Fruit fly (Drosophila melanogaster): ENCODE measurements around the gene CG11076.

DNA sequence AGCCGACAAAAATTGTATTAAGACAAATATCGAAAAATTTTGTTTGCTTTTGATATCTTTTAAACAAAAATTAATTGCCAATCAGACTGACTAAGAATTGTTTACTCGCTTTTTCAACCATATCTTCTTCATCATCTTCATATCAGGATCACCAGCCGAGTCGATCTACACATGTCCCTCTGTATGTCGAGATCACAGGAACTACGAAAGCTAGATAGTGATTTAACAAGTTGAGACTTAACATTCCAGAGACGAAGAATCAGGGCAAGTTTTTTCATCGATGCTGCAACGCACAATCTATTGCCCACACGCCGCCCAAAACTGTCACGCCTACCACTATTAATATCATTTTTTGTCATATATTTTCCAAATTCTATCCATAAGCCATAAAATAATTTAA is 420 bp downstream of the CG11076 start, which contains the start of gene ATPsynbeta:
- TF ChIP-seq grau (tag; optimal IDR thresholded peaks at IDR 0.05) (no peak), CG16779 (GFP tag; IDR thresholded peaks at IDR 0.05) (no peak), ATbp (GFP tag; optimal IDR thresholded peaks at IDR 0.05) (no peak), Hand (GFP tag; optimal IDR thresholded peaks at IDR 0.05) (no peak), CG6765 (GFP tag; optimal IDR thresholded peaks at IDR 0.05) (no peak), Bdp1 (GFP tag; optimal IDR thresholded peaks at IDR 0.05) (no peak), jumu (GFP tag; optimal IDR thresholded peaks at IDR 0.05) (no peak), D19A (tag; optimal IDR thresholded peaks at IDR 0.05) (no peak), CG9727 (GFP tag; optimal IDR thresholded peaks at IDR 0.05) (no peak), CG12104 (GFP tag; optimal IDR thresholded peaks at IDR 0.05) (no peak), CG15073 (GFP tag; optimal IDR thresholded peaks at IDR 0.05) (no peak), br (optimal IDR thresholded peaks at IDR 0.05) (no peak), Ets97D (GFP tag; optimal IDR thresholded peaks at IDR 0.05) (no peak), CG10979 (tag; optimal IDR thresholded peaks at IDR 0.05) (no peak)

All from whole organism, embryonic.